Worm (Caenorhabditis elegans) whole organism, young adult: ENCODE results near the gene ugt-48.
A peak's percentile ranks its signal among the peaks of the same experiment; 100 is the strongest.

Experiments
- B0019.2 ChIP-seq: fragments of 200-800 bp; sonication (Bioruptor generic); conservative IDR thresholded peaks from 2 replicates; pipeline ENCODE4 v1.3.6; 2022; ENCODE audit warnings: missing genetic modification reagents, missing genetic modification characterization, missing compliant biosample characterization
- F23B12.7 ChIP-seq: sonication (generic microtip); optimal IDR thresholded peaks from 2 replicates; lab custom pipeline; 2017; ENCODE audit warnings: missing genetic modification characterization, mild to moderate bottlenecking, missing compliant biosample characterization, antibody characterized with exemption, moderate library complexity; ENCODE audit not compliant: insufficient read depth
- F33H1.4 ChIP-seq: fragments of 200-800 bp; sonication (Bioruptor generic); IDR thresholded peaks from 2 replicates; pipeline ENCODE4 v1.3.6; 2022; ENCODE audit warnings: missing genetic modification reagents, missing genetic modification characterization, missing compliant biosample characterization
- F37B4.10 ChIP-seq: fragments of 200-800 bp; sonication (Bioruptor generic); IDR thresholded peaks from 2 replicates; pipeline ENCODE4 v1.3.6; 2022; ENCODE audit warnings: missing genetic modification characterization, missing compliant biosample characterization
- F49E8.2 ChIP-seq: sonication (generic microtip); optimal IDR thresholded peaks from 3 replicates; lab custom pipeline; 2017; ENCODE audit warnings: missing genetic modification characterization, mild to moderate bottlenecking, missing compliant biosample characterization, antibody characterized with exemption, moderate library complexity; ENCODE audit not compliant: insufficient read depth
- T07F8.4 ChIP-seq: sonication (generic microtip); optimal IDR thresholded peaks from 2 replicates; lab custom pipeline; 2016; ENCODE audit warnings: mild to moderate bottlenecking, missing genetic modification characterization, moderate library complexity, missing compliant biosample characterization
- Y53F4B.3 ChIP-seq: fragments of 200-800 bp; sonication (Bioruptor generic); IDR thresholded peaks from 2 replicates; pipeline ENCODE4 v1.3.6; 2022; ENCODE audit warnings: missing genetic modification reagents, missing genetic modification characterization, missing compliant biosample characterization
- Y95B8A.8 ChIP-seq: fragments of 200-800 bp; sonication (Bioruptor generic); IDR thresholded peaks from 2 replicates; pipeline ENCODE4 v1.3.6; 2022; ENCODE audit warnings: missing genetic modification reagents, missing genetic modification characterization, missing compliant biosample characterization
- ZK185.1 ChIP-seq: sonication (generic microtip); optimal IDR thresholded peaks from 2 replicates; lab custom pipeline; 2016; ENCODE audit warnings: mild to moderate bottlenecking, missing genetic modification characterization, missing compliant biosample characterization; ENCODE audit not compliant: poor library complexity, severe bottlenecking
- akir-1 ChIP-seq: fragments of 200-800 bp; sonication (Bioruptor generic); optimal IDR thresholded peaks from 2 replicates; lab custom pipeline; 2018; ENCODE audit warnings: mild to moderate bottlenecking, missing genetic modification characterization, moderate library complexity, missing compliant biosample characterization
- attf-6 ChIP-seq: fragments of 200-800 bp; sonication (Bioruptor generic); IDR thresholded peaks from 2 replicates; pipeline ENCODE4 v1.3.6; 2022; ENCODE audit warnings: missing genetic modification reagents, missing genetic modification characterization, missing compliant biosample characterization
- bed-1 ChIP-seq: fragments of 200-800 bp; sonication (Bioruptor generic); IDR thresholded peaks from 2 replicates; pipeline ENCODE4 v1.3.6; 2022; ENCODE audit warnings: missing genetic modification reagents, missing genetic modification characterization, missing compliant biosample characterization
- ccch-3 ChIP-seq: fragments of 200-800 bp; sonication (Bioruptor generic); optimal IDR thresholded peaks from 2 replicates; lab custom pipeline; 2018; ENCODE audit warnings: mild to moderate bottlenecking, missing genetic modification characterization, missing compliant biosample characterization
- cebp-2 ChIP-seq: fragments of 200-800 bp; sonication (Bioruptor generic); IDR thresholded peaks from 2 replicates; pipeline ENCODE4 v1.3.6; 2022; ENCODE audit warnings: missing genetic modification characterization, missing compliant biosample characterization
- ceh-27 ChIP-seq: fragments of 200-800 bp; sonication (Bioruptor generic); optimal IDR thresholded peaks from 2 replicates; lab custom pipeline; 2018; ENCODE audit warnings: mild to moderate bottlenecking, missing genetic modification characterization, moderate library complexity, missing compliant biosample characterization
- ceh-58 ChIP-seq: fragments of 200-800 bp; sonication (Bioruptor generic); IDR thresholded peaks from 2 replicates; pipeline ENCODE4 v1.3.6; 2022; ENCODE audit warnings: missing genetic modification characterization, missing compliant biosample characterization
- ceh-79 ChIP-seq: sonication (generic microtip); optimal IDR thresholded peaks from 2 replicates; lab custom pipeline; 2017; ENCODE audit warnings: mild to moderate bottlenecking, missing genetic modification characterization, missing compliant biosample characterization
- chd-7 ChIP-seq: sonication (generic microtip); optimal IDR thresholded peaks from 2 replicates; lab custom pipeline; 2016; ENCODE audit warnings: mild to moderate bottlenecking, missing genetic modification characterization, moderate library complexity, missing compliant biosample characterization
- efl-1 ChIP-seq: fragments of 150-350 bp; optimal IDR thresholded peaks from 2 replicates; lab custom pipeline; 2014; ENCODE audit warnings: missing biosample characterization, missing genetic modification reagents, missing genetic modification characterization
- egl-44 ChIP-seq: fragments of 200-800 bp; sonication (Bioruptor generic); IDR thresholded peaks from 2 replicates; pipeline ENCODE4 v1.3.6; 2022; ENCODE audit warnings: missing genetic modification reagents, missing genetic modification characterization, missing compliant biosample characterization
- egrh-3 ChIP-seq: fragments of 200-800 bp; sonication (Bioruptor generic); IDR thresholded peaks from 2 replicates; pipeline ENCODE4 v1.3.6; 2022; ENCODE audit warnings: missing genetic modification reagents, missing genetic modification characterization, missing compliant biosample characterization
- ets-4 ChIP-seq: fragments of 200-800 bp; sonication (Bioruptor generic); optimal IDR thresholded peaks from 2 replicates; lab custom pipeline; 2018; ENCODE audit warnings: mild to moderate bottlenecking, missing genetic modification characterization, missing compliant biosample characterization
- fkh-3 ChIP-seq: sonication (generic microtip); optimal IDR thresholded peaks from 2 replicates; lab custom pipeline; 2016; ENCODE audit warnings: mild to moderate bottlenecking, missing genetic modification characterization, missing compliant biosample characterization
- gei-17 ChIP-seq: fragments of 200-800 bp; sonication (Bioruptor generic); optimal IDR thresholded peaks from 2 replicates; lab custom pipeline; 2018; ENCODE audit warnings: mild to moderate bottlenecking, missing genetic modification characterization, missing compliant biosample characterization
- hlh-26 ChIP-seq: fragments of 200-800 bp; sonication (Bioruptor generic); conservative IDR thresholded peaks from 2 replicates; pipeline ENCODE4 v1.3.6; 2022; ENCODE audit warnings: missing genetic modification reagents, missing genetic modification characterization, missing compliant biosample characterization
- lin-26 ChIP-seq: fragments of 200-800 bp; sonication (Bioruptor generic); IDR thresholded peaks from 2 replicates; pipeline ENCODE4 v1.3.6; 2022; ENCODE audit warnings: missing genetic modification reagents, missing genetic modification characterization, missing compliant biosample characterization
- lin-35 ChIP-seq, 3 experiments: fragments of 150-350 bp in 2 of 3; sonication (generic microtip) in 1 of 3; optimal IDR thresholded peaks; 2 replicates each; lab custom pipeline; 2014 to 2018; ENCODE audit warnings: missing biosample characterization in 3 of 3, missing genetic modification characterization in 3 of 3, missing genetic modification reagents in 3 of 3
- madf-3 ChIP-seq: fragments of 200-800 bp; sonication (Bioruptor generic); IDR thresholded peaks from 2 replicates; pipeline ENCODE4 v1.3.6; 2022; ENCODE audit warnings: missing genetic modification reagents, missing genetic modification characterization, missing compliant biosample characterization
- nfya-2 ChIP-seq: fragments of 200-800 bp; sonication (Bioruptor generic); IDR thresholded peaks from 2 replicates; pipeline ENCODE4 v1.3.6; 2022; ENCODE audit warnings: missing genetic modification reagents, missing genetic modification characterization, missing compliant biosample characterization
- nfyb-1 ChIP-seq: fragments of 200-800 bp; sonication (Bioruptor generic); IDR thresholded peaks from 2 replicates; pipeline ENCODE4 v1.3.6; 2022; ENCODE audit warnings: missing genetic modification reagents, missing genetic modification characterization, missing compliant biosample characterization
- nhr-179 ChIP-seq: sonication (generic microtip); optimal IDR thresholded peaks from 2 replicates; lab custom pipeline; 2016; ENCODE audit warnings: mild to moderate bottlenecking, missing genetic modification characterization, missing compliant biosample characterization
- nhr-80 ChIP-seq: sonication (generic microtip); optimal IDR thresholded peaks from 2 replicates; lab custom pipeline; 2016; ENCODE audit warnings: missing genetic modification characterization, missing compliant biosample characterization
- nhr-90 ChIP-seq: sonication (generic microtip); optimal IDR thresholded peaks from 2 replicates; lab custom pipeline; 2016; ENCODE audit warnings: missing genotype, mild to moderate bottlenecking, missing genetic modification characterization, missing compliant biosample characterization
- rcor-1 ChIP-seq: fragments of 200-800 bp; sonication (Bioruptor generic); IDR thresholded peaks from 2 replicates; pipeline ENCODE4 v1.3.6; 2022; ENCODE audit warnings: missing genetic modification reagents, missing genetic modification characterization, missing compliant biosample characterization
- repo-1 ChIP-seq: sonication (generic microtip); optimal IDR thresholded peaks from 2 replicates; lab custom pipeline; 2017; ENCODE audit warnings: mild to moderate bottlenecking, missing genetic modification characterization, missing compliant biosample characterization
- snpc-4 ChIP-seq, 5 experiments: fragments of 150-350 bp in 1 of 5; sonication (generic microtip) in 4 of 5; optimal IDR thresholded peaks; 2 replicates each; lab custom pipeline; 2014 to 2018; ENCODE audit warnings: missing genetic modification characterization in 5 of 5, missing biosample characterization in 3 of 5, antibody characterized with exemption in 2 of 5, mild to moderate bottlenecking in 2 of 5, missing compliant biosample characterization in 2 of 5, missing genotype in 2 of 5, moderate library complexity in 2 of 5, missing genetic modification reagents in 1 of 5
- sptf-2 ChIP-seq: fragments of 200-800 bp; sonication (Bioruptor generic); optimal IDR thresholded peaks from 2 replicates; lab custom pipeline; 2018; ENCODE audit warnings: mild to moderate bottlenecking, missing genetic modification characterization, missing compliant biosample characterization
- unc-130 ChIP-seq: sonication (generic microtip); optimal IDR thresholded peaks from 2 replicates; lab custom pipeline; 2016; ENCODE audit warnings: missing genetic modification reagents, missing genetic modification characterization, missing compliant biosample characterization
- unc-62 ChIP-seq: fragments of 150-350 bp; optimal IDR thresholded peaks from 2 replicates; lab custom pipeline; 2014; ENCODE audit warnings: missing biosample characterization, missing genetic modification reagents, missing genetic modification characterization
- zim-3 ChIP-seq: sonication (generic microtip); optimal IDR thresholded peaks from 2 replicates; lab custom pipeline; 2017; ENCODE audit warnings: mild to moderate bottlenecking, missing genetic modification characterization, moderate library complexity, missing compliant biosample characterization
- ztf-18 ChIP-seq: sonication (generic microtip); optimal IDR thresholded peaks from 2 replicates; lab custom pipeline; 2016; ENCODE audit warnings: missing genotype, mild to moderate bottlenecking, missing genetic modification characterization, missing compliant biosample characterization
- ztf-3 ChIP-seq: fragments of 200-800 bp; sonication (Bioruptor generic); optimal IDR thresholded peaks from 2 replicates; lab custom pipeline; 2018; ENCODE audit warnings: mild to moderate bottlenecking, missing genetic modification characterization, missing compliant biosample characterization

ugt-48 gene

DNA sequence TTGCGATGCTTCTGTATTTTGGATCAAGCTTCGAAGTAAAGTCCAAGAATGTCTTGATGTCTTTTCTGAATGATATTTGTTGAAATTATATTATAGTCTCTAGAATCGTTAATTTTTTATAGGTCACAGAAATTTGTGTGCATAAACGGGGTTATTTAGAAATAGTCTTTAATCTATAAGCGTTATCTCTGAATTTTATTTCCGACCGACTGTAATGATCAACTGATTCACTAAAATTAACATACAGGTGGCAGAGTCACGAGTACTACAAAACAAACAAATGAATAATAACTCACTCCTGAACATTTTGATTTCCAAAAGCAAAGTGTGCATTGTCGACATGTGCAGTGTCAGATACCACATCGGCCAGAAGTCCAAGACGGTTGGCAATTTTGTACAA lies 36.1 kb downstream of the ugt-48 start:
- TF ChIP-seq nhr-80 (tag; lab: Kevin White, UChicago): peak; percentile 8
- TF ChIP-seq akir-1 (GFP tag; lab: Kevin White, UChicago): no peak

ce11 chrV:5509966-5510365 lies 37.9 kb downstream of the ugt-48 start:
- TF ChIP-seq F33H1.4 (GFP tag; lab: Robert Waterston, UW): no peak
- no peak for TF ChIP-seq ceh-58
- TF ChIP-seq nhr-80 (tag; lab: Kevin White, UChicago): peak; percentile 78
- no peak for TF ChIP-seq snpc-4 (GFP tag; optimal IDR thresholded peaks at IDR 0.05; lab: Kevin White, UChicago)
- no peak for TF ChIP-seq snpc-4 (tag; optimal IDR thresholded peaks at IDR 0.05; lab: Kevin White, UChicago)
- TF ChIP-seq F37B4.10: no peak
- peak; percentile 31 for TF ChIP-seq ztf-18 (tag; lab: Kevin White, UChicago)
- TF ChIP-seq rcor-1 (GFP tag; lab: Robert Waterston, UW): no peak
- no peak for TF ChIP-seq efl-1 (GFP tag; lab: Kevin White, UChicago)

DNA sequence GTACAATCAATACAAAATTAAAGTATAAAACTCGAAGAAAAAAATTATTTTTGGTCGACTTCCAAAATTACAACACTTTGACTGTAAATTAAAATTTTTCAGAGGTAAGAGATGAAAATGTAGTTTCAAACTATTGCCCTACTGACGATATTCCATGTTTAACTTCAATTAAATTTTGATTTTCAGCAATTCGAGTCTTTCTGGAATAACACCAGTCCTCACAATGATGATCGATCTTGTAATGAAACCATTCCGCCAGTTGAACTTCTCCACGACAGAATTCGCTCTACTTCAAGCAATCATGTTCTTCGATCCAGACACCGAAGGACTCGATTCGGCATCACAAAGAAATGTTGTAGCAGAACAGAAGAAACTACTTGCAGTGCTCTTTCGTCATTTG lies 38.7 kb downstream of the ugt-48 start:
- TF ChIP-seq egrh-3 (no peak), Y53F4B.3 (GFP tag; lab: Robert Waterston, UW) (no peak), nhr-179 (tag; lab: Kevin White, UChicago) (no peak), cebp-2 (GFP tag; lab: Robert Waterston, UW) (no peak), ets-4 (no peak), fkh-3 (tag; lab: Kevin White, UChicago) (no peak), nfya-2 (GFP tag; lab: Robert Waterston, UW) (no peak), hlh-26 (GFP tag; lab: Robert Waterston, UW) (no peak)

DNA sequence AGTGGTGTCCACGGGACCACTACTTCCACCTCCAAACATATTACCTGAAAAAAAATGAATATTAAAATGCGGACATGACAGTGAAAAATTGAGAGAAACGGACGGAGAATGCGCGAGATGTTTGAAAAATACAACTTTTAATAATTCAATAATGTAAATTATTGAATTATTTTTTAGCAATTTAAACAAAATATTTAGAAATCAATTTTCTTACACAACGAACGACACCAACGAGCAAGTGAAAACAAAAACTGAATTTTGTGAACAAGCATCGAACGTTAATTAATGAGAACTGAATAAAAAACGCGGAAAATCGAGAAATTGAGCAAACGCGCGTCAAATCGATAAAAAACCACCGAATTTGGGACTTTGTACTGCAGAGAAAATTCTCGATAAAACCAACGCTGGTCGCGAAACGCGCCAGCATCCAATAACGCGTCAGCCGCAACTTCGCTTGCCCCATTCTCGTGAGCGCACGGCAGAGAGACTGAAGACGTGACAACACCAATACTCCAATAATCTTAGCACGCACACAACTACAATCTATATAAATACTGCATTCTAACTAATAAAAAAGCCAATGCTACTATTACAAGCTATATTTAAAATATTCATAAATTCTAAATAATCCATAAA lies 42.9 kb downstream of the ugt-48 start, which contains the start of the genes dnj-19 and nhr-47:
Gene dnj-19, minus strand, starts transcription at position 51 of the 636 bp plus-strand sequence.
Gene nhr-47, plus strand, starts transcription at position 447 of the 636 bp plus-strand sequence.
- TF ChIP-seq unc-62 (GFP tag; lab: Kevin White, UChicago) (no peak), efl-1 (GFP tag; lab: Kevin White, UChicago) (peak; percentile 41), lin-26 (peak; percentile 49; the same call in 1 of the 2 replicates), bed-1 (GFP tag; lab: Robert Waterston, UW) (no peak), nhr-90 (tag; lab: Kevin White, UChicago) (no peak), repo-1 (peak; percentile 91), egl-44 (peak; percentile 89), gei-17 (GFP tag; lab: Kevin White, UChicago) (peak; percentile 50), Y95B8A.8 (GFP tag; lab: Robert Waterston, UW) (0 out of 2 replicates have a peak, but pooled peaks have one; percentile 32), zim-3 (peak; percentile 42), fkh-3 (tag; lab: Kevin White, UChicago) (no peak), F23B12.7 (tag; lab: Kevin White, UChicago) (peak; percentile 52), madf-3 (peak; percentile 91), snpc-4 (GFP tag; optimal IDR thresholded peaks at IDR 0.05; lab: Kevin White, UChicago) (peak; percentile 52), snpc-4 (tag; optimal IDR thresholded peaks at IDR 0.05; lab: Kevin White, UChicago) (peak in 3 of 4 experiments; percentile 76 to 84 (median 78)), nfyb-1 (peak; percentile 95), T07F8.4 (no peak), B0019.2 (0 out of 2 replicates have a peak, but pooled peaks have one; percentile 41), ztf-3 (GFP tag; lab: Kevin White, UChicago) (no peak), ceh-27 (GFP tag; lab: Kevin White, UChicago) (peak; percentile 87), attf-6 (GFP tag; lab: Robert Waterston, UW) (peak; percentile 71), ZK185.1 (tag; lab: Kevin White, UChicago) (peak; percentile 75), lin-35 (GFP tag; optimal IDR thresholded peaks at IDR 0.05; lab: Kevin White, UChicago) (peak in 2 of 3 experiments; percentile 38 to 92), ceh-79 (tag; lab: Kevin White, UChicago) (no peak), chd-7 (tag; lab: Kevin White, UChicago) (peak; percentile 83), F49E8.2 (tag; lab: Kevin White, UChicago) (peak; percentile 58), unc-130 (peak; percentile 59), ccch-3 (GFP tag; lab: Kevin White, UChicago) (no peak), sptf-2 (GFP tag; lab: Kevin White, UChicago) (no peak)
